Worm (Caenorhabditis elegans): Measurements from ENCODE around the gene dhs-7.

ce11 chrII:7207649-7208048, 611 bp downstream of the dhs-7 start:
- TF ChIP-seq snpc-4 (tag; optimal IDR thresholded peaks at IDR 0.05) (no peak), vab-15 (tag; optimal IDR thresholded peaks at IDR 0.05) (no peak), fkh-10 (GFP tag; optimal IDR thresholded peaks at IDR 0.05) (no peak), ceh-82 (tag; optimal IDR thresholded peaks at IDR 0.05) (no peak), blmp-1 (tag; optimal IDR thresholded peaks at IDR 0.05) (no peak), ztf-11 (tag; optimal IDR thresholded peaks at IDR 0.05) (no peak), mep-1 (tag; optimal IDR thresholded peaks at IDR 0.05) (no peak), unc-130 (tag; optimal IDR thresholded peaks at IDR 0.05) (no peak)

Measured in whole organism, L1 larva.